ENCODE assay signal across 5 worm cellular contexts in genomic region chrIII:9035037-9035436, ce11.
TF ChIP-seq lines count a peak whose summit lies in the region.

No protein-coding gene starts in this region.

TF ChIP-seq in whole organism, L1 larva, 84 proteins besides CTCF, POLR2A, EP300 and RAD21:
- TF ChIP-seq aha-1 (tag; optimal IDR thresholded peaks at IDR 0.05; lab: Kevin White, UChicago): no peak
- no peak for TF ChIP-seq aly-2 (tag; optimal IDR thresholded peaks at IDR 0.05; lab: Kevin White, UChicago)
- no peak for TF ChIP-seq lin-15B (tag; optimal IDR thresholded peaks at IDR 0.05; lab: Kevin White, UChicago)
- TF ChIP-seq pqm-1 (tag; optimal IDR thresholded peaks at IDR 0.05; lab: Kevin White, UChicago): peak; percentile 8
- peak; percentile 7 for TF ChIP-seq rnt-1 (tag; optimal IDR thresholded peaks at IDR 0.05; lab: Kevin White, UChicago)
- no peak for TF ChIP-seq hpl-2 (GFP tag; optimal IDR thresholded peaks at IDR 0.05; lab: Kevin White, UChicago)
- no peak for TF ChIP-seq sox-4 (tag; optimal IDR thresholded peaks at IDR 0.05; lab: Kevin White, UChicago)
- no peak for TF ChIP-seq unc-30 (tag; optimal IDR thresholded peaks at IDR 0.05; lab: Kevin White, UChicago)
- no peak for TF ChIP-seq fkh-4 (tag; optimal IDR thresholded peaks at IDR 0.05; lab: Kevin White, UChicago; ENCODE audit: borderline replicate concordance)
- TF ChIP-seq efl-1 (optimal IDR thresholded peaks at IDR 0.05; lab: Kevin White, UChicago): no peak
- TF ChIP-seq efl-1 (GFP tag; optimal IDR thresholded peaks at IDR 0.05 in 1 of 2; lab: Kevin White, UChicago): no peak
- TF ChIP-seq nhr-77 (tag; optimal IDR thresholded peaks at IDR 0.05; lab: Kevin White, UChicago): no peak
- TF ChIP-seq elt-2 (tag; optimal IDR thresholded peaks at IDR 0.05; lab: Kevin White, UChicago): peak; percentile 48
- no peak for TF ChIP-seq nhr-76 (tag; optimal IDR thresholded peaks at IDR 0.05; lab: Kevin White, UChicago)
- no peak for TF ChIP-seq C34B4.2 (tag; optimal IDR thresholded peaks at IDR 0.05; lab: Kevin White, UChicago)

TF ChIP-seq in whole organism, L2 larva, 48 proteins besides CTCF, POLR2A, EP300 and RAD21:
- no peak for TF ChIP-seq nhr-10 (tag; optimal IDR thresholded peaks at IDR 0.05; lab: Kevin White, UChicago)
- TF ChIP-seq zag-1 (tag; optimal IDR thresholded peaks at IDR 0.05; lab: Kevin White, UChicago): no peak
- TF ChIP-seq nhr-25 (tag; optimal IDR thresholded peaks at IDR 0.05; lab: Kevin White, UChicago): no peak
- no peak for TF ChIP-seq lin-13 (GFP tag; optimal IDR thresholded peaks at IDR 0.05; lab: Kevin White, UChicago)
- no peak for TF ChIP-seq ztf-4 (tag; optimal IDR thresholded peaks at IDR 0.05; lab: Kevin White, UChicago)
- no peak for TF ChIP-seq egl-27 (tag; optimal IDR thresholded peaks at IDR 0.05; lab: Kevin White, UChicago)
- no peak for TF ChIP-seq F13H6.1 (tag; optimal IDR thresholded peaks at IDR 0.05; lab: Kevin White, UChicago)
- TF ChIP-seq fos-1 (tag; optimal IDR thresholded peaks at IDR 0.05; lab: Kevin White, UChicago): peak; percentile 75
- no peak for TF ChIP-seq aly-2 (tag; optimal IDR thresholded peaks at IDR 0.05; lab: Kevin White, UChicago)
- TF ChIP-seq crh-2 (tag; optimal IDR thresholded peaks at IDR 0.05; lab: Kevin White, UChicago): peak; percentile 33
TF ChIP-seq in whole organism, L2 larva: peak in this region for 2.

TF ChIP-seq in whole organism, L3 larva, 47 proteins besides CTCF, POLR2A, EP300 and RAD21:
- peak; percentile 62 for TF ChIP-seq pqm-1 (tag; optimal IDR thresholded peaks at IDR 0.05; lab: Kevin White, UChicago)
- TF ChIP-seq pha-4 (tag; optimal IDR thresholded peaks at IDR 0.05; lab: Kevin White, UChicago): no peak
- TF ChIP-seq elt-2 (tag; optimal IDR thresholded peaks at IDR 0.05; lab: Kevin White, UChicago): peak; percentile 89

TF ChIP-seq in whole organism, L4 larva, 104 proteins besides CTCF, POLR2A, EP300 and RAD21:
- TF ChIP-seq snpc-1.2 (GFP tag; IDR thresholded peaks at IDR 0.05; lab: Robert Waterston, UW) (no peak), sdz-12 (GFP tag; optimal IDR thresholded peaks at IDR 0.05; lab: Kevin White, UChicago) (no peak), hlh-11 (tag; optimal IDR thresholded peaks at IDR 0.05; lab: Kevin White, UChicago) (peak; percentile 46), dmd-6 (GFP tag; IDR thresholded peaks at IDR 0.05; lab: Robert Waterston, UW) (peak; percentile 53), F44E2.7 (GFP tag; IDR thresholded peaks at IDR 0.05; lab: Robert Waterston, UW) (no peak), nhr-28 (tag; optimal IDR thresholded peaks at IDR 0.05; lab: Kevin White, UChicago) (peak; percentile 46), ztf-11 (tag; optimal IDR thresholded peaks at IDR 0.05; lab: Kevin White, UChicago) (no peak), F37D6.2 (tag; optimal IDR thresholded peaks at IDR 0.05; lab: Kevin White, UChicago) (no peak), ztf-7 (tag; optimal IDR thresholded peaks at IDR 0.05; lab: Kevin White, UChicago) (no peak), mxl-2 (GFP tag; conservative IDR thresholded peaks at IDR 0.05; lab: Robert Waterston, UW) (no peak), tra-1 (GFP tag; IDR thresholded peaks at IDR 0.05; lab: Robert Waterston, UW) (0 out of 2 replicates have a peak, but pooled peaks have one; percentile 23), daf-16 (GFP tag; optimal IDR thresholded peaks at IDR 0.05; lab: Kevin White, UChicago) (no peak), daf-16 (tag; optimal IDR thresholded peaks at IDR 0.05; lab: Kevin White, UChicago) (peak; percentile 66), D1046.2 (GFP tag; IDR thresholded peaks at IDR 0.05; lab: Robert Waterston, UW) (no peak), unc-62 (GFP tag; optimal IDR thresholded peaks at IDR 0.05 in 1 of 2; lab: Kevin White, UChicago) (no peak), unc-62 (tag; optimal IDR thresholded peaks at IDR 0.05; lab: Kevin White, UChicago) (no peak), egl-27 (tag; optimal IDR thresholded peaks at IDR 0.05; lab: Kevin White, UChicago) (no peak), pqm-1 (tag; optimal IDR thresholded peaks at IDR 0.05; lab: Kevin White, UChicago) (peak; percentile 88), egl-43 (GFP tag; IDR thresholded peaks at IDR 0.05; lab: Robert Waterston, UW) (no peak), gei-8 (GFP tag; optimal IDR thresholded peaks at IDR 0.05; lab: Kevin White, UChicago) (no peak), nhr-10 (tag; optimal IDR thresholded peaks at IDR 0.05; lab: Kevin White, UChicago) (no peak), spr-3 (GFP tag; optimal IDR thresholded peaks at IDR 0.05; lab: Kevin White, UChicago) (no peak), php-3 (GFP tag; IDR thresholded peaks at IDR 0.05; lab: Robert Waterston, UW) (peak; percentile 87), lsy-2 (tag; optimal IDR thresholded peaks at IDR 0.05; lab: Kevin White, UChicago) (no peak), dve-1 (tag; optimal IDR thresholded peaks at IDR 0.05; lab: Kevin White, UChicago; ENCODE audit: insufficient read depth) (peak; percentile 83)

TF ChIP-seq in whole organism, young adult, 124 proteins besides CTCF, POLR2A, EP300 and RAD21:
- TF ChIP-seq nhr-80 (tag; optimal IDR thresholded peaks at IDR 0.05; lab: Kevin White, UChicago) (peak; percentile 64), B0336.3 (GFP tag; IDR thresholded peaks at IDR 0.05; lab: Robert Waterston, UW) (no peak), efl-1 (GFP tag; optimal IDR thresholded peaks at IDR 0.05; lab: Kevin White, UChicago) (no peak)
